Worm (Caenorhabditis elegans) whole organism, L3 larva: ENCODE results near the gene Y39A1A.31.

Experiments
- R02D3.7 ChIP-seq: fragments of 150-350 bp; optimal IDR thresholded peaks from 2 replicates; lab custom pipeline; 2014; ENCODE audit warnings: missing biosample characterization, missing genetic modification characterization
- ZK546.5 ChIP-seq: sonication (generic microtip); optimal IDR thresholded peaks from 2 replicates; lab custom pipeline; 2017; ENCODE audit warnings: missing biosample characterization, missing genetic modification characterization
- aly-2 ChIP-seq: fragments of 150-350 bp; optimal IDR thresholded peaks from 2 replicates; lab custom pipeline; 2014; ENCODE audit warnings: missing biosample characterization, missing genetic modification characterization
- ama-1 ChIP-seq: fragments of 150-350 bp; optimal IDR thresholded peaks from 2 replicates; lab custom pipeline; 2018
- ceh-16 ChIP-seq: sonication (generic microtip); optimal IDR thresholded peaks from 2 replicates; lab custom pipeline; 2017; ENCODE audit warnings: missing biosample characterization, missing genetic modification characterization
- ceh-28 ChIP-seq: fragments of 150-350 bp; optimal IDR thresholded peaks from 2 replicates; lab custom pipeline; 2014; ENCODE audit warnings: missing biosample characterization, missing genetic modification reagents, missing genetic modification characterization
- ceh-82 ChIP-seq: fragments of 150-350 bp; optimal IDR thresholded peaks from 2 replicates; lab custom pipeline; 2014; ENCODE audit warnings: missing biosample characterization, missing genetic modification characterization
- ceh-9 ChIP-seq: sonication (generic microtip); optimal IDR thresholded peaks from 2 replicates; lab custom pipeline; 2018; ENCODE audit warnings: missing biosample characterization, missing genetic modification characterization
- daf-12 ChIP-seq: fragments of 150-350 bp; optimal IDR thresholded peaks from 2 replicates; lab custom pipeline; 2014; ENCODE audit warnings: missing biosample characterization, missing genetic modification reagents, missing genetic modification characterization
- egl-27 ChIP-seq: sonication (generic microtip); optimal IDR thresholded peaks from 4 replicates; lab custom pipeline; 2017; ENCODE audit warnings: missing biosample characterization, missing genetic modification reagents, missing genetic modification characterization
- egl-5 ChIP-seq: fragments of 150-350 bp; optimal IDR thresholded peaks from 2 replicates; lab custom pipeline; 2017; ENCODE audit warnings: missing biosample characterization, missing genetic modification reagents, missing genetic modification characterization, inconsistent platforms
- elt-1 ChIP-seq: fragments of 150-350 bp; optimal IDR thresholded peaks from 2 replicates; lab custom pipeline; 2014; ENCODE audit warnings: missing biosample characterization, missing genetic modification characterization
- elt-2 ChIP-seq: sonication (generic microtip); optimal IDR thresholded peaks from 2 replicates; lab custom pipeline; 2016; ENCODE audit warnings: missing genetic modification reagents, mild to moderate bottlenecking, missing genetic modification characterization, missing compliant biosample characterization
- elt-3 ChIP-seq, 3 experiments: fragments of 150-350 bp in 1 of 3; sonication (generic microtip) in 2 of 3; optimal IDR thresholded peaks; 2 replicates in 2 of 3; 4 replicates in 1 of 3; lab custom pipeline; 2014 to 2017; ENCODE audit warnings: missing biosample characterization in 3 of 3, missing genetic modification characterization in 3 of 3
- eor-1 ChIP-seq, 2 experiments: fragments of 150-350 bp; optimal IDR thresholded peaks; 2 replicates each; lab custom pipeline; 2014 to 2018; ENCODE audit warnings: missing biosample characterization in 2 of 2, missing genetic modification characterization in 2 of 2
- fkh-10 ChIP-seq: sonication (generic microtip); optimal IDR thresholded peaks from 2 replicates; lab custom pipeline; 2017; ENCODE audit warnings: missing biosample characterization, missing genetic modification reagents, missing genetic modification characterization
- fkh-2 ChIP-seq: fragments of 150-350 bp; optimal IDR thresholded peaks from 2 replicates; lab custom pipeline; 2014; ENCODE audit warnings: missing biosample characterization, missing genetic modification reagents, missing genetic modification characterization
- fos-1 ChIP-seq: fragments of 150-350 bp; optimal IDR thresholded peaks from 2 replicates; lab custom pipeline; 2014; ENCODE audit warnings: missing biosample characterization, missing genetic modification characterization
- hmg-11 ChIP-seq: sonication (generic microtip); optimal IDR thresholded peaks from 2 replicates; lab custom pipeline; 2016; ENCODE audit warnings: missing genetic modification characterization, missing compliant biosample characterization
- jun-1 ChIP-seq: fragments of 150-350 bp; optimal IDR thresholded peaks from 2 replicates; lab custom pipeline; 2014; ENCODE audit warnings: missing biosample characterization, missing genetic modification reagents, missing genetic modification characterization
- lin-15B ChIP-seq: fragments of 150-350 bp; optimal IDR thresholded peaks from 2 replicates; lab custom pipeline; 2014; ENCODE audit warnings: missing biosample characterization, missing genetic modification characterization
- lin-39 ChIP-seq: fragments of 150-350 bp; optimal IDR thresholded peaks from 2 replicates; lab custom pipeline; 2018; ENCODE audit warnings: missing biosample characterization, missing genetic modification reagents, missing genetic modification characterization
- lsy-12 ChIP-seq: sonication (generic microtip); optimal IDR thresholded peaks from 2 replicates; lab custom pipeline; 2016; ENCODE audit warnings: mild to moderate bottlenecking, missing genetic modification characterization, missing compliant biosample characterization
- mdl-1 ChIP-seq: fragments of 150-350 bp; optimal IDR thresholded peaks from 2 replicates; lab custom pipeline; 2014; ENCODE audit warnings: missing biosample characterization, missing genetic modification characterization
- mml-1 ChIP-seq: fragments of 150-350 bp; sonication (generic microtip); optimal IDR thresholded peaks from 3 replicates; lab custom pipeline; 2014; ENCODE audit warnings: missing biosample characterization, missing genetic modification characterization
- nfya-1 ChIP-seq: sonication (generic microtip); optimal IDR thresholded peaks from 2 replicates; lab custom pipeline; 2017; ENCODE audit warnings: missing genetic modification characterization, mild to moderate bottlenecking, missing compliant biosample characterization, antibody characterized with exemption, moderate library complexity; ENCODE audit not compliant: insufficient read depth
- nhr-11 ChIP-seq: fragments of 150-350 bp; optimal IDR thresholded peaks from 2 replicates; lab custom pipeline; 2014; ENCODE audit warnings: missing biosample characterization, missing genetic modification characterization
- nhr-12 ChIP-seq: fragments of 150-350 bp; optimal IDR thresholded peaks from 2 replicates; lab custom pipeline; 2014; ENCODE audit warnings: missing biosample characterization, missing genetic modification characterization
- nhr-23 ChIP-seq: fragments of 150-350 bp; optimal IDR thresholded peaks from 2 replicates; lab custom pipeline; 2014; ENCODE audit warnings: missing biosample characterization, missing genetic modification reagents, missing genetic modification characterization
- nhr-237 ChIP-seq: fragments of 150-350 bp; optimal IDR thresholded peaks from 2 replicates; lab custom pipeline; 2014; ENCODE audit warnings: missing biosample characterization, missing genetic modification characterization
- nhr-25 ChIP-seq: sonication (generic microtip); optimal IDR thresholded peaks from 2 replicates; lab custom pipeline; 2017; ENCODE audit warnings: missing biosample characterization, missing genetic modification characterization
- nhr-28 ChIP-seq: fragments of 150-350 bp; optimal IDR thresholded peaks from 2 replicates; lab custom pipeline; 2014; ENCODE audit warnings: missing biosample characterization, missing genetic modification characterization
- nhr-43 ChIP-seq: sonication (generic microtip); optimal IDR thresholded peaks from 2 replicates; lab custom pipeline; 2016; ENCODE audit warnings: mild to moderate bottlenecking, missing genetic modification characterization, missing compliant biosample characterization; ENCODE audit not compliant: poor library complexity, severe bottlenecking
- nhr-67 ChIP-seq: fragments of 150-350 bp; optimal IDR thresholded peaks from 2 replicates; lab custom pipeline; 2014; ENCODE audit warnings: missing biosample characterization, missing genetic modification characterization
- nhr-76 ChIP-seq: fragments of 150-350 bp; sonication (generic microtip); optimal IDR thresholded peaks from 5 replicates; lab custom pipeline; 2014; ENCODE audit warnings: missing biosample characterization, missing genetic modification characterization
- nhr-77 ChIP-seq: fragments of 150-350 bp; optimal IDR thresholded peaks from 2 replicates; lab custom pipeline; 2014; ENCODE audit warnings: missing biosample characterization, missing genetic modification characterization
- pha-4 ChIP-seq: fragments of 150-350 bp; optimal IDR thresholded peaks from 2 replicates; lab custom pipeline; 2014; ENCODE audit warnings: missing biosample characterization, missing genetic modification reagents, missing genetic modification characterization
- pqm-1 ChIP-seq: fragments of 150-350 bp; optimal IDR thresholded peaks from 2 replicates; lab custom pipeline; 2017; ENCODE audit warnings: missing biosample characterization, missing genetic modification characterization, inconsistent platforms
- sea-2 ChIP-seq: fragments of 150-350 bp; sonication (generic microtip); optimal IDR thresholded peaks from 4 replicates; lab custom pipeline; 2014; ENCODE audit warnings: missing biosample characterization, missing genetic modification reagents, missing genetic modification characterization
- skn-1 ChIP-seq: fragments of 150-350 bp; optimal IDR thresholded peaks from 2 replicates; lab custom pipeline; 2014; ENCODE audit warnings: missing biosample characterization, missing genetic modification characterization
- snpc-4 ChIP-seq: fragments of 150-350 bp; optimal IDR thresholded peaks from 2 replicates; lab custom pipeline; 2014; ENCODE audit warnings: missing biosample characterization, missing genetic modification characterization
- tbx-2 ChIP-seq: sonication (generic microtip); optimal IDR thresholded peaks from 2 replicates; lab custom pipeline; 2016; ENCODE audit warnings: mild to moderate bottlenecking, missing genetic modification characterization, missing compliant biosample characterization
- unc-39 ChIP-seq: sonication (generic microtip); optimal IDR thresholded peaks from 4 replicates; lab custom pipeline; 2017; ENCODE audit warnings: missing biosample characterization, missing genetic modification characterization
- unc-62 ChIP-seq: fragments of 150-350 bp; sonication (generic microtip); optimal IDR thresholded peaks from 4 replicates; lab custom pipeline; 2014; ENCODE audit warnings: missing biosample characterization, missing genetic modification reagents, missing genetic modification characterization
- zag-1 ChIP-seq: fragments of 150-350 bp; optimal IDR thresholded peaks from 2 replicates; lab custom pipeline; 2014; ENCODE audit warnings: missing biosample characterization, missing genetic modification characterization
- ztf-11 ChIP-seq: fragments of 150-350 bp; optimal IDR thresholded peaks from 2 replicates; lab custom pipeline; 2014; ENCODE audit warnings: missing biosample characterization, missing genetic modification characterization
- ztf-4 ChIP-seq: fragments of 150-350 bp; optimal IDR thresholded peaks from 2 replicates; lab custom pipeline; 2014; ENCODE audit warnings: missing biosample characterization, missing genetic modification characterization

Y39A1A.31 gene

DNA sequence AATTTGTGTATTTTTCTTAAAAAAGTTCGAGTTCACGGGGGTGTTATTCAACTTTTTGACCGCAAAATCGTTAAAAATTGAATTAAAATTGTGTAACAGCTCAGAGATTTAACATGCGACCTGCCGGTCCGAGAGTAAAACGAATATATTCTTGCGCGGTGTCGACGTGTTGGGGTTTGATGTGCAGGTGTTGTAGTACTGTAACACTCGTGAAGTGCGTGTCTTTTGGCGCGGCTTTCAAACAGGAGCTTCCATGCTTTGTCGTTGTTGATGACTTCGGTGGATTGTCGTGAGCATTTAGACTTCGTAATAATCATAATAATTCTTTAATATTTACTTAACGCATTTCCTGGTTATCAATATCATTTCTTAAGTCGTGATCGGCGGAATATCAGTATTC is 41.6 kb upstream of the Y39A1A.31 start, which contains the start of gene tat-3:
Gene tat-3, minus strand, starts transcription at position 196 of the 400 bp plus-strand sequence.
- TF ChIP-seq snpc-4 (tag; lab: Kevin White, UChicago) (no peak), pha-4 (peak; percentile 21)

DNA sequence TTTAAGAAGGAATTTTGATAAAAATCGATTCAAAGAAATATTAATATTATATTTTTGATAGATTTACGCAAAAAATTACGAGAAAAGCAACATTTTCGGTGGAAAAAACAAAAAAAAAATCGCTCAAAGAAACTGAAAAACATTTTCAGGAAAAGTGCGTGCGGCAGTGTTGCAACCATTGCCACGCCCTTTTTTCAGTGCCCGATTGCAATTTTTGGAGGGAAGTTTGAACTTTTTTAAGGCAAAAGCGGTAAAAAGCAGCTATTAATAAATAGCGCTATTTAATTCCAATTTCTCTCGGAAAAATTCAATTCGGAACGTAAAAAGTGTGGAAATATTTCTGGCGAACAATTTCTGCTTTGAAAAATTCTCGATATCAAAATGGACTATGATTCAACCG is 32.1 kb upstream of the Y39A1A.31 start:
- TF ChIP-seq sea-2 (GFP tag; lab: Kevin White, UChicago): no peak
- no peak for TF ChIP-seq fkh-2 (tag; lab: Kevin White, UChicago)
- no peak for TF ChIP-seq ztf-4

DNA sequence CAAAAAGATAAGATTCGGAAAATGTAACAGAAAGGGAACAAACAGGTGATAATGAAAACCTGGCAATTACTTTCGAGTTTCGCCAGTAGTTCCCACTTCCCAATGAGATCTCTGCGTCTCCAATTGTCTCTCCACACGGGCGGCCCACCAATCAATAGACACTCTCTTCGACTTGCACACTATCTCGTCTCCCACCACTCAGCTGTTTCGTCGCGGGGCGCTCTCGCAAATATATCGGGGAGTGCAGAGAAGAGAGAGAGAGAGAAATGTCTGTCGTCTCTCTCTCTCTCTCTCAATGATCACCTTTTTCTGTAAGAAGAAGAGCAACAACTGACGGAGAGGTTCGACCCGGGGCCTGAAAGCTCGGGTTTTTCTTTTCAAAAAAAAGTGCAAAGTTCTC is 31.2 kb upstream of the Y39A1A.31 start:
- TF ChIP-seq skn-1 (tag; lab: Kevin White, UChicago): peak; percentile 20
- peak; percentile 33 for TF ChIP-seq tbx-2 (tag; lab: Kevin White, UChicago)
- TF ChIP-seq nhr-77: no peak
- no peak for TF ChIP-seq nhr-237
- no peak for TF ChIP-seq ceh-16
- TF ChIP-seq unc-39 (tag; lab: Kevin White, UChicago): no peak
- TF ChIP-seq pha-4: peak; percentile 88
- TF ChIP-seq ceh-9 (tag; lab: Kevin White, UChicago): no peak
- TF ChIP-seq nhr-25 (tag; lab: Kevin White, UChicago): peak; percentile 81
- TF ChIP-seq ztf-4: no peak
- no peak for TF ChIP-seq nhr-67 (tag; lab: Kevin White, UChicago)
- no peak for TF ChIP-seq zag-1 (tag; lab: Kevin White, UChicago)
- TF ChIP-seq lsy-12: peak; percentile 71
- peak; percentile 70 for TF ChIP-seq mdl-1 (tag; lab: Kevin White, UChicago)
- peak; percentile 95 for TF ChIP-seq ceh-28 (tag; lab: Kevin White, UChicago)
- TF ChIP-seq fos-1 (tag; lab: Kevin White, UChicago): no peak
- peak; percentile 45 for TF ChIP-seq ceh-82 (tag; lab: Kevin White, UChicago)
- TF ChIP-seq egl-5 (tag; lab: Kevin White, UChicago): peak; percentile 82
- no peak for TF ChIP-seq daf-12 (tag; lab: Kevin White, UChicago)
- peak; percentile 1 for TF ChIP-seq elt-1 (tag; lab: Kevin White, UChicago)
- no peak for TF ChIP-seq sea-2 (GFP tag; lab: Kevin White, UChicago)
- no peak for TF ChIP-seq ZK546.5 (tag; lab: Kevin White, UChicago)
- TF ChIP-seq pqm-1 (tag; lab: Kevin White, UChicago): peak; percentile 68
- TF ChIP-seq nfya-1: peak; percentile 97
- no peak for TF ChIP-seq nhr-76 (tag; lab: Kevin White, UChicago)
- no peak for TF ChIP-seq elt-3 (tag; optimal IDR thresholded peaks at IDR 0.05; lab: Kevin White, UChicago)
- TF ChIP-seq jun-1 (tag; lab: Kevin White, UChicago): peak; percentile 87
- peak; percentile 56 for TF ChIP-seq R02D3.7 (tag; lab: Kevin White, UChicago)
- peak; percentile 29 for TF ChIP-seq egl-27 (tag; lab: Kevin White, UChicago)
- peak; percentile 80 for TF ChIP-seq lin-15B
- no peak for TF ChIP-seq mml-1 (tag; lab: Kevin White, UChicago)
- no peak for TF ChIP-seq nhr-28 (tag; lab: Kevin White, UChicago)
- peak; percentile 50 for TF ChIP-seq snpc-4 (tag; lab: Kevin White, UChicago)
- no peak for TF ChIP-seq unc-62 (GFP tag; lab: Kevin White, UChicago)
- peak; percentile 6 for TF ChIP-seq nhr-11 (tag; lab: Kevin White, UChicago)
- TF ChIP-seq fkh-10: peak; percentile 29
- no peak for TF ChIP-seq nhr-12
- TF ChIP-seq lin-39 (tag; lab: Kevin White, UChicago): peak; percentile 86
- TF ChIP-seq aly-2 (tag; lab: Kevin White, UChicago): no peak
- peak; percentile 22 for TF ChIP-seq nhr-43 (tag; lab: Kevin White, UChicago)
- TF ChIP-seq eor-1 (tag; optimal IDR thresholded peaks at IDR 0.05; lab: Kevin White, UChicago): no peak
- no peak for TF ChIP-seq fkh-2 (tag; lab: Kevin White, UChicago)
- peak; percentile 86 for TF ChIP-seq elt-2
- peak; percentile 75 for TF ChIP-seq nhr-23 (tag; lab: Kevin White, UChicago)
- no peak for TF ChIP-seq ztf-11 (tag; lab: Kevin White, UChicago)
- TF ChIP-seq ama-1 (lab: Kevin White, UChicago): peak; percentile 35
- TF ChIP-seq hmg-11: peak; percentile 98
